Worm (Caenorhabditis elegans) whole organism, mixed stage, embryonic: Measurements from ENCODE around the gene catp-6.

ENCODE experiments used
- M03D4.4 ChIP-seq: sonication (generic microtip); optimal IDR thresholded peaks from 2 replicates; lab custom pipeline; 2017; ENCODE audit warnings: mild to moderate bottlenecking, missing genetic modification characterization, missing compliant biosample characterization
- bed-3 ChIP-seq: fragments of 200-800 bp; sonication (Bioruptor generic); optimal IDR thresholded peaks from 3 replicates; lab custom pipeline; 2018; ENCODE audit warnings: mild to moderate bottlenecking, missing genetic modification characterization, moderate library complexity, missing compliant biosample characterization
- blmp-1 ChIP-seq: fragments of 150-350 bp; optimal IDR thresholded peaks from 2 replicates; lab custom pipeline; 2014; ENCODE audit warnings: missing biosample characterization, missing genetic modification characterization
- ceh-39 ChIP-seq: fragments of 150-350 bp; optimal IDR thresholded peaks from 2 replicates; lab custom pipeline; 2014; ENCODE audit warnings: missing biosample characterization, missing genetic modification characterization
- ceh-43 ChIP-seq: fragments of 200-800 bp; sonication (Bioruptor generic); optimal IDR thresholded peaks from 2 replicates; lab custom pipeline; 2018; ENCODE audit warnings: mild to moderate bottlenecking, missing genetic modification characterization, moderate library complexity, missing compliant biosample characterization
- ceh-83 ChIP-seq: fragments of 200-800 bp; sonication (Bioruptor generic); optimal IDR thresholded peaks from 2 replicates; lab custom pipeline; 2018; ENCODE audit warnings: mild to moderate bottlenecking, missing genetic modification characterization, missing compliant biosample characterization
- ces-1 ChIP-seq: fragments of 150-350 bp; optimal IDR thresholded peaks from 2 replicates; lab custom pipeline; 2014; ENCODE audit warnings: missing biosample characterization, missing genetic modification reagents, missing genetic modification characterization
- cnd-1 ChIP-seq: fragments of 200-800 bp; sonication (Bioruptor generic); optimal IDR thresholded peaks from 2 replicates; lab custom pipeline; 2018; ENCODE audit warnings: mild to moderate bottlenecking, missing genetic modification characterization, missing compliant biosample characterization
- drap-1 ChIP-seq: fragments of 200-800 bp; sonication (Bioruptor generic); optimal IDR thresholded peaks from 3 replicates; lab custom pipeline; 2018; ENCODE audit warnings: mild to moderate bottlenecking, missing genetic modification characterization, missing compliant biosample characterization
- elt-1 ChIP-seq: sonication (generic microtip); optimal IDR thresholded peaks from 2 replicates; lab custom pipeline; 2017; ENCODE audit warnings: missing genetic modification characterization, mild to moderate bottlenecking, missing compliant biosample characterization, antibody characterized with exemption, moderate library complexity, borderline replicate concordance; ENCODE audit not compliant: insufficient read depth
- elt-3 ChIP-seq: fragments of 150-350 bp; optimal IDR thresholded peaks from 2 replicates; lab custom pipeline; 2014; ENCODE audit warnings: missing biosample characterization, missing genetic modification characterization
- flh-1 ChIP-seq: fragments of 200-800 bp; sonication (Bioruptor generic); optimal IDR thresholded peaks from 2 replicates; lab custom pipeline; 2018; ENCODE audit warnings: mild to moderate bottlenecking, missing genetic modification characterization, moderate library complexity, missing compliant biosample characterization
- ham-2 ChIP-seq: fragments of 200-800 bp; sonication (Bioruptor generic); optimal IDR thresholded peaks from 2 replicates; lab custom pipeline; 2018; ENCODE audit warnings: mild to moderate bottlenecking, missing genetic modification characterization, missing compliant biosample characterization
- hlh-1 ChIP-seq: fragments of 150-350 bp; optimal IDR thresholded peaks from 2 replicates; lab custom pipeline; 2014; ENCODE audit warnings: missing biosample characterization, missing genetic modification reagents, missing genetic modification characterization
- lin-13 ChIP-seq: fragments of 150-350 bp; optimal IDR thresholded peaks from 2 replicates; lab custom pipeline; 2014; ENCODE audit warnings: missing biosample characterization, missing genetic modification characterization
- lin-32 ChIP-seq: fragments of 200-800 bp; sonication (Bioruptor generic); optimal IDR thresholded peaks from 2 replicates; lab custom pipeline; 2018; ENCODE audit warnings: mild to moderate bottlenecking, missing genetic modification characterization, missing compliant biosample characterization
- lsy-2 ChIP-seq: fragments of 150-350 bp; optimal IDR thresholded peaks from 2 replicates; lab custom pipeline; 2014; ENCODE audit warnings: missing biosample characterization, missing genetic modification characterization
- mab-5 ChIP-seq: fragments of 150-350 bp; optimal IDR thresholded peaks from 2 replicates; lab custom pipeline; 2014; ENCODE audit warnings: missing biosample characterization, missing genetic modification characterization
- mep-1 ChIP-seq: fragments of 150-350 bp; optimal IDR thresholded peaks from 2 replicates; lab custom pipeline; 2017; ENCODE audit warnings: missing biosample characterization, missing genetic modification reagents, missing genetic modification characterization, inconsistent platforms
- mls-2 ChIP-seq: sonication (generic microtip); optimal IDR thresholded peaks from 2 replicates; lab custom pipeline; 2016; ENCODE audit warnings: mild to moderate bottlenecking, missing genetic modification characterization, moderate library complexity, missing compliant biosample characterization
- nhr-2 ChIP-seq: fragments of 150-350 bp; optimal IDR thresholded peaks from 2 replicates; lab custom pipeline; 2014; ENCODE audit warnings: missing biosample characterization, missing genetic modification characterization
- nhr-237 ChIP-seq: fragments of 150-350 bp; optimal IDR thresholded peaks from 2 replicates; lab custom pipeline; 2014; ENCODE audit warnings: missing biosample characterization, missing genetic modification characterization
- nhr-28 ChIP-seq: fragments of 150-350 bp; optimal IDR thresholded peaks from 2 replicates; lab custom pipeline; 2014; ENCODE audit warnings: missing biosample characterization, missing genetic modification characterization
- nhr-76 ChIP-seq: sonication (generic microtip); optimal IDR thresholded peaks from 2 replicates; lab custom pipeline; 2017; ENCODE audit warnings: missing biosample characterization, missing genetic modification characterization
- pha-4 ChIP-seq: fragments of 150-350 bp; optimal IDR thresholded peaks from 2 replicates; lab custom pipeline; 2018; ENCODE audit warnings: missing biosample characterization, missing genetic modification reagents, missing genetic modification characterization
- sem-2 ChIP-seq: fragments of 200-800 bp; sonication (Bioruptor generic); optimal IDR thresholded peaks from 2 replicates; lab custom pipeline; 2018; ENCODE audit warnings: mild to moderate bottlenecking, missing genetic modification characterization, missing compliant biosample characterization
- snpc-4 ChIP-seq: fragments of 150-350 bp; optimal IDR thresholded peaks from 2 replicates; lab custom pipeline; 2014; ENCODE audit warnings: missing biosample characterization, missing genetic modification characterization
- unc-120 ChIP-seq: sonication (generic microtip); optimal IDR thresholded peaks from 2 replicates; lab custom pipeline; 2017; ENCODE audit warnings: missing genetic modification characterization, missing compliant biosample characterization; ENCODE audit not compliant: poor library complexity, severe bottlenecking
- unc-39 ChIP-seq: fragments of 150-350 bp; optimal IDR thresholded peaks from 2 replicates; lab custom pipeline; 2014; ENCODE audit warnings: missing biosample characterization, missing genetic modification characterization
- unc-62 ChIP-seq: fragments of 150-350 bp; optimal IDR thresholded peaks from 2 replicates; lab custom pipeline; 2014; ENCODE audit warnings: missing biosample characterization, missing genetic modification reagents, missing genetic modification characterization
- zip-8 ChIP-seq: fragments of 150-350 bp; optimal IDR thresholded peaks from 2 replicates; lab custom pipeline; 2014; ENCODE audit warnings: missing biosample characterization, missing genetic modification characterization
- ztf-11 ChIP-seq: fragments of 150-350 bp; optimal IDR thresholded peaks from 2 replicates; lab custom pipeline; 2014; ENCODE audit warnings: missing biosample characterization, missing genetic modification characterization

catp-6 gene

ce11 chrIV:9798307-9798706 lies 26.1 kb downstream of the catp-6 start:
- TF ChIP-seq ztf-11 (tag; lab: Kevin White, UChicago) (no peak), ces-1 (peak; percentile 94)

DNA sequence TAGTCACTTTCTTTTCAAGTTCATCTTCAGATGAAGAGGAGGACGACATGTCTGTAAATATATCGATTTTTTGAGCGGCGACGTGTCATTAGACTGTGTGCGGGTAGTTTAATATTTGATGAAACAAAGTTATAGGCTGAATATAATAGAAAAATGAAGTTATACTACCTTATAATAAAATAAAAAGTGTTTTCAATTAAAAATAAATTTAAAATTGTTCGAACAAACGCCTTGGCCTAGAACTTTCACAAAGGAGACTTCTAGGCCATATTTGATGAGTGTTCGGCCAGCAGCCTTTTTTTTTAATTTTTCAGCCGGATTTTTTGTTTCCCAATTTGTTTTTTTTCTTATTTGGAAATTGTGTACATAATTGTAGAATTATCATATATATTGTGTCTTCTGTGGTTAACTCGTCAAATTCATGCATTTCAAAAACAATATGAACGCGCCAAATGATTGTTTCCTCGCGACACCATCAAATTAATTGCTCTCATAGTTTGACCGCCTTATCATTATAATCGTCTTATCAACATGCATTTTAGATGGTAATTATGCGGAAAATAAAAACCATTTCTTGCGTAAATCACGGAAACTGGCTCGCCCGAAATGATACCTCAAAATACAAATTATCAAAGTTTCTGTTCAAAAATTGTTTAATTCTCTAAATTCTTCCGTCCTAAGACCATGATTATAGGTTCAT lies 26.9 kb downstream of the catp-6 start, which contains the start of gene T13F2.2:
T13F2.2 (minus strand) TSS at position 51 of the 700 bp plus-strand sequence.
- TF ChIP-seq blmp-1 (tag; lab: Kevin White, UChicago) = no peak
- TF ChIP-seq ces-1 = peak; percentile 22
- TF ChIP-seq cnd-1 (tag; lab: Kevin White, UChicago) = no peak
- TF ChIP-seq nhr-28 (tag; lab: Kevin White, UChicago) = no peak
- TF ChIP-seq, all 35 proteins: peak for 1

- no peak for TF ChIP-seq sem-2
- TF ChIP-seq ceh-43 (GFP tag; lab: Kevin White, UChicago) = no peak
- no peak for TF ChIP-seq ceh-39 (tag; lab: Kevin White, UChicago)
- TF ChIP-seq unc-120 (tag; lab: Kevin White, UChicago) = no peak
- TF ChIP-seq drap-1 (GFP tag; lab: Kevin White, UChicago) = no peak
- TF ChIP-seq zip-8 (tag; lab: Kevin White, UChicago) = no peak
- TF ChIP-seq mab-5 = no peak
- no peak for TF ChIP-seq blmp-1 (tag; lab: Kevin White, UChicago)
- no peak for TF ChIP-seq lin-32
- no peak for TF ChIP-seq bed-3 (GFP tag; lab: Kevin White, UChicago)
- TF ChIP-seq lin-13 (tag; lab: Kevin White, UChicago) = no peak
- TF ChIP-seq hlh-1 (tag; lab: Kevin White, UChicago) = no peak
- TF ChIP-seq mep-1 (tag; lab: Kevin White, UChicago) = no peak
- no peak for TF ChIP-seq nhr-76 (tag; lab: Kevin White, UChicago)
- no peak for TF ChIP-seq ceh-83 (GFP tag; lab: Kevin White, UChicago)
- TF ChIP-seq ces-1 = no peak
Measured at ce11 chrIV:9796494-9796893, 27.9 kb downstream of the catp-6 start, which contains the start of gene pis-1. pis-1 (minus strand) TSS chrIV:9796594.

DNA sequence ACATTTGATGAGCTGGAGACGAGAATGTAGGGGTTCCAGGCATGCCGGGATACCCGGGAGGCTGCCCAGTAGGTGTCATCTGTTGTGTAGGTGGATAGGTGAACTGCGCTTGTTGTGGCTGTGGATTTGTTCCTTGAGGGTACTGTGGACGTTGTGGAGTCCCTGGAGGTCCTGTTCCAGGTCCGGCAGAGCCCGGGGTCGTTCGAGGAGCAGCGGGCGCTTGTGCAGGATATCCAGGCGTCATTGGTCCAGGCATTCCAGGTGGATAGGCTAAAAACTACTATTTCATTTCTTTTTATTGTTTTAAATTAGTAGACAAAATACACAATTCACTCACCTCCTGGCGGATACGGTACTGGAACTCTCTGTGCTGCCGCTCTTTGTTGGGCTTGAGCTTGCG lies 29.1 kb downstream of the catp-6 start:
- TF ChIP-seq flh-1 (GFP tag; lab: Kevin White, UChicago) (no peak), blmp-1 (tag; lab: Kevin White, UChicago) (no peak), snpc-4 (tag; lab: Kevin White, UChicago) (no peak), bed-3 (GFP tag; lab: Kevin White, UChicago) (no peak), nhr-237 (no peak), nhr-28 (tag; lab: Kevin White, UChicago) (no peak), unc-120 (tag; lab: Kevin White, UChicago) (no peak), ces-1 (no peak), drap-1 (GFP tag; lab: Kevin White, UChicago) (no peak), ceh-83 (GFP tag; lab: Kevin White, UChicago) (no peak), mls-2 (tag; lab: Kevin White, UChicago) (no peak), lin-32 (no peak), ceh-39 (tag; lab: Kevin White, UChicago) (no peak), mab-5 (no peak), unc-62 (GFP tag; lab: Kevin White, UChicago) (no peak), ham-2 (no peak), elt-3 (tag; lab: Kevin White, UChicago) (no peak), lsy-2 (no peak), mep-1 (tag; lab: Kevin White, UChicago) (no peak), zip-8 (tag; lab: Kevin White, UChicago) (no peak)

DNA sequence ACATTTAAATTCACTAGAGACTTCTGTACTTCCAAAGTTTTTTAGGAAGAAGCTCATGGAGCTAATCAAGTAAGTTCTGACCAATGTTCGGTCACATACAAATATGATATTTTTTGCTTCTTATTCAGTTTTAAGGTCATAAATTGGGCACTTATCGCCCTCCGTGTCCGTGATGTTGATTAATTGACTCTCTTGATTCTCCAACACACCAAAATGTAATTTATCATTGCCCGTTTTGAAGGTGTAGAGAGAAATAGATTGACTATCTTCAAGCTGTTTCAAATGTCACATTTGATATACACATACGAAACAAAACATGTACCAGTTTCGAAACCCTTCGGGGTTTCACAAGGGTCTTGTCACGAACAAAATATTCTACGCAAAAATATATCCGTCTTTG lies 33.7 kb downstream of the catp-6 start:
- TF ChIP-seq mls-2 (tag; lab: Kevin White, UChicago) (no peak), cnd-1 (tag; lab: Kevin White, UChicago) (no peak), bed-3 (GFP tag; lab: Kevin White, UChicago) (no peak), ceh-43 (GFP tag; lab: Kevin White, UChicago) (no peak), unc-62 (GFP tag; lab: Kevin White, UChicago) (no peak), lin-13 (tag; lab: Kevin White, UChicago) (no peak), ceh-83 (GFP tag; lab: Kevin White, UChicago) (no peak), mep-1 (tag; lab: Kevin White, UChicago) (no peak)

- TF ChIP-seq mep-1 (tag; lab: Kevin White, UChicago) (no peak), nhr-28 (tag; lab: Kevin White, UChicago) (no peak), snpc-4 (tag; lab: Kevin White, UChicago) (no peak), zip-8 (tag; lab: Kevin White, UChicago) (no peak), lin-32 (no peak), nhr-76 (tag; lab: Kevin White, UChicago) (no peak), ces-1 (no peak), nhr-2 (no peak), lin-13 (tag; lab: Kevin White, UChicago) (no peak), M03D4.4 (tag; lab: Kevin White, UChicago) (no peak), sem-2 (no peak), lsy-2 (no peak), ceh-83 (GFP tag; lab: Kevin White, UChicago) (no peak), ztf-11 (tag; lab: Kevin White, UChicago) (no peak), blmp-1 (tag; lab: Kevin White, UChicago) (no peak), nhr-237 (no peak), unc-39 (tag; lab: Kevin White, UChicago) (no peak), elt-1 (tag; lab: Kevin White, UChicago) (no peak), pha-4 (tag; lab: Kevin White, UChicago) (no peak), ham-2 (no peak)
Measured at ce11 chrIV:9789496-9789895, 34.9 kb downstream of the catp-6 start, which contains the start of gene T13F2.4. T13F2.4 (plus strand) TSS chrIV:9789796.
